Fruit fly (Drosophila melanogaster) whole organism, wandering third instar larva: ENCODE results near the gene tomb.

ENCODE experiments used
- Abd-B ChIP-seq: fragments of >200 bp; optimal IDR thresholded peaks from 2 replicates; lab custom pipeline; 2017; ENCODE audit warnings: missing biosample characterization, missing genetic modification characterization
- CG32264 ChIP-seq: fragments of 200-800 bp; sonication (Bioruptor generic); optimal IDR thresholded peaks from 2 replicates; lab custom pipeline; 2016; ENCODE audit warnings: missing biosample characterization, missing genetic modification characterization
- Jra ChIP-seq: sonication (Bioruptor generic); optimal IDR thresholded peaks from 2 replicates; lab custom pipeline; 2016; ENCODE audit warnings: missing biosample characterization, missing genetic modification characterization
- Myc ChIP-seq: fragments of >200 bp; optimal IDR thresholded peaks from 2 replicates; lab custom pipeline; 2017
- N ChIP-seq: fragments of >200 bp; optimal IDR thresholded peaks from 2 replicates; lab custom pipeline; 2018; ENCODE audit warnings: missing biosample characterization, missing external identifiers, missing genetic modification characterization
- Rel ChIP-seq, 2 experiments: fragments of 200-800 bp; sonication (Bioruptor generic) in 1 of 2; optimal IDR thresholded peaks; 2 replicates in 1 of 2; 3 replicates in 1 of 2; lab custom pipeline; 2016 to 2019; ENCODE audit warnings: mild to moderate bottlenecking in 2 of 2, missing biosample characterization in 2 of 2, missing genetic modification characterization in 2 of 2, moderate library complexity in 1 of 2
- dl ChIP-seq, 2 experiments: fragments of 175-275, 200-275 bp in 1 of 2; fragments of 200-275 bp in 1 of 2; sonication (Bioruptor generic); optimal IDR thresholded peaks; lab custom pipeline; 2018; ENCODE audit warnings: mild to moderate bottlenecking in 2 of 2, missing biosample characterization in 2 of 2, missing genetic modification characterization in 2 of 2, moderate library complexity in 2 of 2; ENCODE audit not compliant: partially characterized antibody in 2 of 2, insufficient read depth in 1 of 2
- foxo ChIP-seq, 2 experiments: fragments of 200-800 bp; sonication (Bioruptor generic); optimal IDR thresholded peaks; 2 replicates in 1 of 2; 3 replicates in 1 of 2; lab custom pipeline; 2016 to 2017; ENCODE audit warnings: missing biosample characterization in 2 of 2, missing genetic modification characterization in 2 of 2
- fru ChIP-seq: fragments of 200-800 bp; sonication (Bioruptor generic); optimal IDR thresholded peaks from 3 replicates; lab custom pipeline; 2016; ENCODE audit warnings: missing biosample characterization, mild to moderate bottlenecking, missing genetic modification characterization
- h ChIP-seq: fragments of 200-800 bp; sonication (Bioruptor generic); optimal IDR thresholded peaks from 3 replicates; lab custom pipeline; 2016; ENCODE audit warnings: missing biosample characterization, mild to moderate bottlenecking, missing genetic modification characterization
- jim ChIP-seq: fragments of 175-275, 200-325 bp; sonication (Bioruptor generic); optimal IDR thresholded peaks from 2 replicates; lab custom pipeline; 2016; ENCODE audit warnings: missing biosample characterization, mild to moderate bottlenecking, missing genetic modification characterization
- pan ChIP-seq: fragments of >200 bp; optimal IDR thresholded peaks from 2 replicates; lab custom pipeline; 2017
- psq ChIP-seq: fragments of 200-800 bp; sonication (Bioruptor generic); optimal IDR thresholded peaks from 3 replicates; lab custom pipeline; 2017; ENCODE audit warnings: missing biosample characterization, mild to moderate bottlenecking, missing genetic modification characterization, moderate library complexity
- sv ChIP-seq: fragments of 200-800 bp; sonication (Bioruptor generic); optimal IDR thresholded peaks from 3 replicates; lab custom pipeline; 2016; ENCODE audit warnings: missing biosample characterization, missing genetic modification characterization

DNA sequence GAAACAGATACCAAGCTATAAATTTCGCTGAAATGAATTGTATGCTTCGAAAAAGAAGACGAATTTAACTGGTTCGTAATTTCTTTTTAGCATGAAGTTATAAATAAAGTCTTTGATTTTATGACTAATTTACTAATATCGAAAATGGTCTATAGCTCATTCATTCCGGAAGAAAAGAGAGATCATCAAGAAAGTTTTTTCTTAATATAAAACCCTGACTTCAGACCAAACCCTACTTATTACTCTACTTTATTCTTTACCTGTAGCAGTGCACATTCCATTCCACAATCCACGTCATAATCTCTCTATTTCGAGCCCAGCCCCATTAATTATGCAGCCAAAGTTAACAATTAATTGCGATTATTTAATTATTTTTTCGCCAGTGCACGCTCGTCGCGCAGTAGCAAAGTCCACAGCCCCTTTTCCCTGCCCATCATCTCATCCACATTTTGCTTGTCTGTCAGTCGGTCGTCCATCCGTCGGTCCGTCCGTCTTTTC lies 42.6 kb downstream of the tomb start:
- TF ChIP-seq dl (GFP tag; optimal IDR thresholded peaks at IDR 0.05; lab: Kevin White, UChicago; ENCODE audit: insufficient read depth in 1 of 2, partially characterized antibody in 2 of 2) (no peak), Myc (lab: Kevin White, UChicago) (no peak), N (GFP tag; lab: Kevin White, UChicago) (no peak), h (no peak), Jra (GFP tag; lab: Kevin White, UChicago) (no peak), fru (GFP tag; lab: Kevin White, UChicago) (no peak), Abd-B (GFP tag; lab: Kevin White, UChicago) (no peak), foxo (GFP tag; optimal IDR thresholded peaks at IDR 0.05; lab: Kevin White, UChicago) (no peak), pan (no peak), jim (no peak), psq (no peak), Rel (GFP tag; optimal IDR thresholded peaks at IDR 0.05; lab: Kevin White, UChicago) (no peak), Rel (tag; optimal IDR thresholded peaks at IDR 0.05; lab: Kevin White, UChicago) (no peak), sv (GFP tag; lab: Kevin White, UChicago) (no peak), CG32264 (no peak)
